Worm (Caenorhabditis elegans) whole organism, L1 larva: ENCODE measurements around the gene F59E12.1.

ENCODE experiments used
- C16A3.4 ChIP-seq: fragments of 150-350 bp; optimal IDR thresholded peaks from 2 replicates; lab custom pipeline; 2014; ENCODE audit warnings: missing biosample characterization, missing genetic modification characterization
- ceh-8 ChIP-seq: fragments of 200-800 bp; sonication (Bioruptor generic); optimal IDR thresholded peaks from 2 replicates; lab custom pipeline; 2018; ENCODE audit warnings: mild to moderate bottlenecking, missing genetic modification characterization, moderate library complexity, missing compliant biosample characterization
- lin-15B ChIP-seq: fragments of 150-350 bp; sonication (generic microtip); optimal IDR thresholded peaks from 3 replicates; lab custom pipeline; 2014; ENCODE audit warnings: missing biosample characterization, missing genetic modification characterization
- lin-39 ChIP-seq: fragments of 150-350 bp; optimal IDR thresholded peaks from 2 replicates; lab custom pipeline; 2014; ENCODE audit warnings: missing biosample characterization, missing genetic modification reagents, missing genetic modification characterization
- lsy-2 ChIP-seq, 2 experiments: fragments of 150-350 bp; optimal IDR thresholded peaks; 2 replicates each; lab custom pipeline; 2014; ENCODE audit warnings: missing biosample characterization in 2 of 2, missing genetic modification characterization in 2 of 2
- mep-1 ChIP-seq: fragments of 150-350 bp; optimal IDR thresholded peaks from 2 replicates; lab custom pipeline; 2014; ENCODE audit warnings: missing biosample characterization, missing genetic modification characterization
- nhr-11 ChIP-seq: fragments of 150-350 bp; optimal IDR thresholded peaks from 2 replicates; lab custom pipeline; 2014; ENCODE audit warnings: missing biosample characterization, missing genetic modification characterization
- nhr-12 ChIP-seq: sonication (generic microtip); optimal IDR thresholded peaks from 2 replicates; lab custom pipeline; 2017; ENCODE audit warnings: missing biosample characterization, missing genetic modification characterization
- nhr-28 ChIP-seq: fragments of 150-350 bp; optimal IDR thresholded peaks from 2 replicates; lab custom pipeline; 2014; ENCODE audit warnings: missing biosample characterization, missing genetic modification characterization
- nhr-77 ChIP-seq: fragments of 150-350 bp; optimal IDR thresholded peaks from 2 replicates; lab custom pipeline; 2014; ENCODE audit warnings: missing biosample characterization, missing genetic modification characterization
- unc-130 ChIP-seq: fragments of 150-350 bp; optimal IDR thresholded peaks from 2 replicates; lab custom pipeline; 2017; ENCODE audit warnings: missing biosample characterization, missing genetic modification characterization, inconsistent platforms
- xbp-1 ChIP-seq: sonication (generic microtip); optimal IDR thresholded peaks from 2 replicates; lab custom pipeline; 2016; ENCODE audit warnings: missing genetic modification characterization, missing compliant biosample characterization
- ztf-11 ChIP-seq, 2 experiments: sonication (generic microtip); optimal IDR thresholded peaks; 2 replicates each; lab custom pipeline; 2016 to 2017; ENCODE audit warnings: missing genetic modification characterization in 2 of 2, missing biosample characterization in 1 of 2, missing compliant biosample characterization in 1 of 2
- ztf-4 ChIP-seq: fragments of 150-350 bp; optimal IDR thresholded peaks from 2 replicates; lab custom pipeline; 2014; ENCODE audit warnings: missing biosample characterization, missing genetic modification characterization

DNA sequence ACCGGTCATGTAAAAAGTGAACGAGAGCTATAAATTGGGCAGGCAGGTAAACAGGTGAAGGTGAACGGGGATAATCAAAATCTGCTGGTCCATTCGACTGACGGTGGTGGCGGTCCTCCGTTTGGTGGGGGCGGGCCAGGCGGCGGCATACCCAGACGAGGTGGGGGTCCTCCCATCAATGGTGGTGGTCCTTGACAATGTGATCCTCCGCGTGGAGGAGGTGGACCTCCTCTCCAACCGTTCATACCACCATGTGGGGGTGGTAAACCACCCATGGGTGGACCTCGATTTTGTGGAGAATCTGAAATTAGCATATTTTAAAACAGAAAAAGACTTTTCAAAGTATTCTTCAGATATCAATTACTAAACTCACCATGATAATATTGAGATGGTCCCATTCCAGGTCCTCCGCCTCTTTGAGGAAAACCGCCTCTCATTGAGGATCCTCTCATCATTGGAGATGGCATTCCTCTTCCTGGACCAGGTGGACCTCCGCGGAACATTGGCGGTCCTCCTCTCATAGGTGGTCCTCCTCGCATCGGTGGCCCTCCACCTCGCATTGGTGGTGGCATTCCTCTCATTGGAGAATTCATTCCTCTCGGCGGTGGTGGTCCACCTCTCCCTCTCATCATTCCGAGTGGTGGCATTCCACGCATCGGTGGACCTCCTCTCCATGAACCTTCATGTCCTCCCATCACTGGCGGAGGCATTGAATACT lies 13.8 kb upstream of the F59E12.1 start:
- TF ChIP-seq unc-130, result no peak
- TF ChIP-seq nhr-11 (tag; lab: Kevin White, UChicago), result no peak
- no peak for TF ChIP-seq C16A3.4 (tag; lab: Kevin White, UChicago)
- no peak for TF ChIP-seq lsy-2 (tag; optimal IDR thresholded peaks at IDR 0.05; lab: Kevin White, UChicago)
- TF ChIP-seq ztf-4 (tag; lab: Kevin White, UChicago), result no peak
- no peak for TF ChIP-seq nhr-77 (tag; lab: Kevin White, UChicago)
- no peak for TF ChIP-seq ceh-8 (GFP tag; lab: Kevin White, UChicago)
- no peak for TF ChIP-seq lin-15B (tag; lab: Kevin White, UChicago)
- no peak for TF ChIP-seq lin-39
- TF ChIP-seq nhr-28 (tag; lab: Kevin White, UChicago), result no peak
- no peak for TF ChIP-seq nhr-12
- TF ChIP-seq xbp-1 (tag; lab: Kevin White, UChicago), result no peak
- TF ChIP-seq ztf-11 (tag; optimal IDR thresholded peaks at IDR 0.05; lab: Kevin White, UChicago), result no peak
- no peak for TF ChIP-seq mep-1 (tag; lab: Kevin White, UChicago)
